Worm (Caenorhabditis elegans): ENCODE data around the gene cpsf-2.
A peak's percentile ranks its signal among the peaks of the same experiment; 100 is the strongest.

The cpsf-2 gene

ce11 chrV:7198403-7198802 lies 19.4 kb downstream of the cpsf-2 start:
- TF ChIP-seq T20F7.1 (GFP tag; optimal IDR thresholded peaks at IDR 0.05) (peak; percentile 41), zfp-3 (GFP tag; conservative IDR thresholded peaks at IDR 0.05) (no peak), hlh-30 (tag; optimal IDR thresholded peaks at IDR 0.05; ENCODE audit: insufficient read depth) (peak; percentile 27), duxl-1 (tag; optimal IDR thresholded peaks at IDR 0.05; ENCODE audit: poor library complexity) (peak; percentile 57), mxl-3 (GFP tag; optimal IDR thresholded peaks at IDR 0.05) (no peak), lin-13 (GFP tag; optimal IDR thresholded peaks at IDR 0.05) (peak; percentile 74), mes-2 (tag; optimal IDR thresholded peaks at IDR 0.05; ENCODE audit: poor library complexity, severe bottlenecking) (peak; percentile 34), nhr-25 (tag; optimal IDR thresholded peaks at IDR 0.05; ENCODE audit: borderline replicate concordance, insufficient read depth) (no peak), pqm-1 (tag; optimal IDR thresholded peaks at IDR 0.05) (peak; percentile 63), ztf-7 (tag; optimal IDR thresholded peaks at IDR 0.05) (no peak), tra-1 (GFP tag; IDR thresholded peaks at IDR 0.05) (no peak), vab-7 (GFP tag; IDR thresholded peaks at IDR 0.05) (no peak), dmd-8 (GFP tag; IDR thresholded peaks at IDR 0.05) (no peak), lin-29 (GFP tag; IDR thresholded peaks at IDR 0.05) (no peak), lir-3 (tag; optimal IDR thresholded peaks at IDR 0.05) (no peak), F44E2.7 (GFP tag; IDR thresholded peaks at IDR 0.05) (no peak), mdt-29 (GFP tag; IDR thresholded peaks at IDR 0.05) (no peak), dpl-1 (GFP tag; optimal IDR thresholded peaks at IDR 0.05) (no peak), snpc-4 (tag; optimal IDR thresholded peaks at IDR 0.05) (no peak), gei-8 (GFP tag; optimal IDR thresholded peaks at IDR 0.05) (peak; percentile 23), sdz-12 (GFP tag; optimal IDR thresholded peaks at IDR 0.05) (peak; percentile 5), daf-16 (GFP tag; optimal IDR thresholded peaks at IDR 0.05) (peak in 1 of 2 experiments; percentile 38), daf-16 (tag; optimal IDR thresholded peaks at IDR 0.05) (peak; percentile 46), ceh-20 (GFP tag; IDR thresholded peaks at IDR 0.05) (no peak), ZK337.2 (GFP tag; IDR thresholded peaks at IDR 0.05) (no peak), daf-19 (GFP tag; conservative IDR thresholded peaks at IDR 0.05) (no peak), nhr-10 (tag; optimal IDR thresholded peaks at IDR 0.05) (no peak), F37D6.2 (tag; optimal IDR thresholded peaks at IDR 0.05) (no peak), nhr-42 (GFP tag; IDR thresholded peaks at IDR 0.05) (0 out of 2 replicates have a peak, but pooled peaks have one; percentile 10), mep-1 (tag; optimal IDR thresholded peaks at IDR 0.05) (peak; percentile 61), unc-62 (GFP tag; optimal IDR thresholded peaks at IDR 0.05 in 1 of 2) (peak in 1 of 2 experiments; percentile 72), unc-62 (tag; optimal IDR thresholded peaks at IDR 0.05) (no peak), daf-8 (GFP tag; IDR thresholded peaks at IDR 0.05) (no peak), fkh-10 (GFP tag; optimal IDR thresholded peaks at IDR 0.05) (no peak), daf-12 (tag; optimal IDR thresholded peaks at IDR 0.05) (no peak), zip-2 (tag; optimal IDR thresholded peaks at IDR 0.05) (no peak), aha-1 (tag) (peak; percentile 66), ama-1 (optimal IDR thresholded peaks at IDR 0.05) (peak; percentile 83), aly-2 (tag; optimal IDR thresholded peaks at IDR 0.05) (no peak), dmd-6 (GFP tag; IDR thresholded peaks at IDR 0.05) (peak; percentile 73), fos-1 (tag; optimal IDR thresholded peaks at IDR 0.05) (no peak), ces-1 (GFP tag; optimal IDR thresholded peaks at IDR 0.05) (no peak), unc-130 (GFP tag; optimal IDR thresholded peaks at IDR 0.05) (peak; percentile 2), madf-5 (GFP tag; IDR thresholded peaks at IDR 0.05) (no peak), nhr-77 (tag; optimal IDR thresholded peaks at IDR 0.05) (peak; percentile 39), zag-1 (tag; optimal IDR thresholded peaks at IDR 0.05) (no peak), lin-38 (GFP tag; IDR thresholded peaks at IDR 0.05) (peak; percentile 51; the same call in 1 of the 2 replicates), hlh-11 (tag; optimal IDR thresholded peaks at IDR 0.05) (peak; percentile 71), spr-3 (GFP tag; optimal IDR thresholded peaks at IDR 0.05) (no peak), madf-9 (GFP tag; conservative IDR thresholded peaks at IDR 0.05) (no peak), hmg-1.1 (GFP tag; IDR thresholded peaks at IDR 0.05) (0 out of 2 replicates have a peak, but pooled peaks have one; percentile 15), snpc-1.2 (GFP tag; IDR thresholded peaks at IDR 0.05) (no peak), nhr-28 (tag; optimal IDR thresholded peaks at IDR 0.05) (peak; percentile 86)
